Worm (Caenorhabditis elegans) whole organism, L4/young adult: Measurements from ENCODE around the gene ubh-3.

Source experiments
- W03F9.2 ChIP-seq: fragments of 150-350 bp; optimal IDR thresholded peaks from 2 replicates; lab custom pipeline; 2014; ENCODE audit warnings: missing biosample characterization, missing genetic modification characterization
- dao-5 ChIP-seq: sonication (generic microtip); optimal IDR thresholded peaks from 2 replicates; lab custom pipeline; 2016; ENCODE audit warnings: missing genotype, missing genetic modification characterization, moderate library complexity, missing compliant biosample characterization
- him-1 ChIP-seq: sonication (generic microtip); optimal IDR thresholded peaks from 2 replicates; lab custom pipeline; 2016; ENCODE audit warnings: missing genotype, missing genetic modification reagents, missing genetic modification characterization, missing compliant biosample characterization

DNA sequence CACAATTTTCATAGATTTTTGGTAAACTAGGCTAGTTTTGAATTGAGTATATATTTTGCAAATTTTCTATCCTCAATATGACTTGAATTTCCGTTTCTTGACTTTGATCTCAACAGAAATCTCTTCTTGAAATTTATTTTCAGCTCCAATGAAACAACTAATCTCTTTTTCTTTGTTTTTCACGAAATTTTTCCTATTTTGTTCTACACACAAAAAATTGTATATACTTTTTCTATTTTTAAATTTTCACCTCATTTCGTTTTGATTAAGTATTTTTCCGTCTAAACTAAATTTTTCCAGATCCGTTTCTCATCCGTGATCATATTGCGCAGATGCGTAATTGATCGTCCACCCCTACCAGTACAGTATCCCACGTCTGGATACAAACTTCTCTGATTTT is 43.8 kb downstream of the ubh-3 start, which contains the start of gene unc-83:
- no peak for TF ChIP-seq dao-5 (tag; lab: Kevin White, UChicago)
- no peak for TF ChIP-seq him-1 (tag; lab: Kevin White, UChicago)
- no peak for TF ChIP-seq W03F9.2 (tag; lab: Kevin White, UChicago)
